Worm (Caenorhabditis elegans): ENCODE results near the gene irld-44.

ce11 chrV:1624340-1624739 is 26.8 kb upstream of the irld-44 start, which contains the start of gene nhr-110:
- TF ChIP-seq nhr-11 (tag; optimal IDR thresholded peaks at IDR 0.05) (no peak), ets-4 (tag; optimal IDR thresholded peaks at IDR 0.05) (no peak)
